Worm (Caenorhabditis elegans): Measurements from ENCODE around the gene T04C12.8.

- TF ChIP-seq ets-4 (tag; optimal IDR thresholded peaks at IDR 0.05) (no peak), ceh-30 (tag; optimal IDR thresholded peaks at IDR 0.05) (no peak), pros-1 (tag; optimal IDR thresholded peaks at IDR 0.05) (no peak), ama-1 (optimal IDR thresholded peaks at IDR 0.05) (no peak), rnt-1 (tag; optimal IDR thresholded peaks at IDR 0.05) (no peak), nhr-232 (tag; optimal IDR thresholded peaks at IDR 0.05) (no peak), pha-2 (tag; optimal IDR thresholded peaks at IDR 0.05) (no peak), pag-3 (tag; optimal IDR thresholded peaks at IDR 0.05; ENCODE audit: borderline replicate concordance) (no peak)
These were observed 1.2 kb upstream of the T04C12.8 start for ce11 chrV:11070388-11070787.

All from whole organism, late embryonic.